Fruit fly (Drosophila melanogaster) whole organism, prepupa: ENCODE measurements around the gene GABA-B-R2.

Source experiments
- CG10631 ChIP-seq: fragments of 200-800 bp; sonication (Bioruptor generic); optimal IDR thresholded peaks from 2 replicates; lab custom pipeline; 2016; ENCODE audit warnings: missing biosample characterization, missing genetic modification characterization
- CG11294 ChIP-seq: fragments of 200-800 bp; sonication (Bioruptor generic); IDR thresholded peaks from 2 replicates; pipeline ENCODE4 v1.3.6; 2022; ENCODE audit warnings: missing biosample characterization, missing genetic modification characterization
- CG11762 ChIP-seq: fragments of 200-800 bp; sonication (Bioruptor generic); optimal IDR thresholded peaks from 3 replicates; lab custom pipeline; 2016; ENCODE audit warnings: missing biosample characterization, missing genetic modification characterization; ENCODE audit not compliant: insufficient read depth
- CG6163 ChIP-seq: fragments of 200-800 bp; sonication (Bioruptor generic); IDR thresholded peaks from 3 replicates; pipeline ENCODE4 v1.3.6; 2022; ENCODE audit warnings: missing biosample characterization, missing genetic modification characterization
- CG6276 ChIP-seq: fragments of 200-800 bp; sonication (Bioruptor generic); optimal IDR thresholded peaks from 2 replicates; lab custom pipeline; 2017; ENCODE audit warnings: missing biosample characterization, mild to moderate bottlenecking, missing genetic modification characterization
- CG6854 ChIP-seq: fragments of 200-800 bp; sonication (Bioruptor generic); optimal IDR thresholded peaks from 2 replicates; lab custom pipeline; 2017; ENCODE audit warnings: missing biosample characterization, mild to moderate bottlenecking, missing genetic modification characterization
- Eip75B ChIP-seq: fragments of 200-800 bp; sonication (Bioruptor generic); optimal IDR thresholded peaks from 3 replicates; lab custom pipeline; 2016; ENCODE audit warnings: missing biosample characterization, missing genetic modification characterization
- Gug ChIP-seq: fragments of 200-800 bp; sonication (Bioruptor generic); IDR thresholded peaks from 2 replicates; pipeline ENCODE4 v1.3.6; 2022; ENCODE audit warnings: missing biosample characterization, missing genetic modification characterization
- Hr39 ChIP-seq: fragments of 200-800 bp; sonication (Bioruptor generic); optimal IDR thresholded peaks from 2 replicates; lab custom pipeline; 2016; ENCODE audit warnings: missing biosample characterization, missing genetic modification characterization
- OdsH ChIP-seq: fragments of 200-800 bp; sonication (Bioruptor generic); optimal IDR thresholded peaks from 3 replicates; lab custom pipeline; 2016; ENCODE audit warnings: missing biosample characterization, missing genetic modification characterization
- fd59A ChIP-seq: fragments of 200-800 bp; sonication (Bioruptor generic); optimal IDR thresholded peaks from 2 replicates; lab custom pipeline; 2017; ENCODE audit warnings: missing biosample characterization, mild to moderate bottlenecking, missing genetic modification characterization, missing genetic modification reagents
- fd85E ChIP-seq: fragments of 200-800 bp; sonication (Bioruptor generic); optimal IDR thresholded peaks from 3 replicates; lab custom pipeline; 2016; ENCODE audit warnings: missing biosample characterization, missing genetic modification characterization

dm6 chr3R:21758145-21758856 lies 17.3 kb downstream of the GABA-B-R2 start, which contains the start of gene CG42335:
- TF ChIP-seq Eip75B (no peak), Gug (GFP tag; lab: Robert Waterston, UW) (no peak), CG6854 (GFP tag; lab: Kevin White, UChicago) (no peak), fd85E (GFP tag; lab: Kevin White, UChicago) (no peak), Hr39 (no peak), CG11294 (no peak), CG10631 (GFP tag; lab: Kevin White, UChicago) (no peak), CG6276 (GFP tag; lab: Kevin White, UChicago) (no peak), fd59A (GFP tag; lab: Kevin White, UChicago) (no peak), CG6163 (no peak), OdsH (GFP tag; lab: Kevin White, UChicago) (no peak), CG11762 (GFP tag; lab: Kevin White, UChicago) (no peak)
